Fruit fly (Drosophila melanogaster): Measurements from ENCODE around the gene CG1792.

DNA sequence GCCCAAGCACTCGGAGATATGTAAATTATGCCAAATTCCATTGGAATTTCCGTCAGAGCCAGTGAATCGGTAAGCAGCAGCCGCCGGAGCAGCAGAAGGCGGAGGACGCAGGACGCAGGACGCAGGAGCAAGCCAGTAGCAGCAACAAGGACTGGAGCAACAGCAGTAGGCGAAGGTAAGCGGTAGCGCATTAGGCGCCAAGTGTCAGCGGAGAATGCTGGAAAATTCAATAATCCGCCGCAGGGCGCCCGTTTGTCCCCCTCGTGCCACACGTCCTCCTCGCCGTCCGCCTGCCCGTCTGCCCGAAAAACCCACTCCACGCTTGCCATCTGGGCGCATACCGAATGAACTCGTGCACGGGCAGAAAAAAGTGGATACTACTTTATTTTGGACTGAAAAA lies 6.5 kb downstream of the CG1792 start:
- TF ChIP-seq spab (GFP tag; optimal IDR thresholded peaks at IDR 0.05) (no peak), CG16779 (tag; optimal IDR thresholded peaks at IDR 0.05) (no peak), Hr4 (GFP tag; optimal IDR thresholded peaks at IDR 0.05) (no peak), Hr39 (GFP tag; optimal IDR thresholded peaks at IDR 0.05) (no peak), net (GFP tag; optimal IDR thresholded peaks at IDR 0.05) (no peak), CG8119 (GFP tag; IDR thresholded peaks at IDR 0.05) (no peak), Eip75B (GFP tag; optimal IDR thresholded peaks at IDR 0.05) (no peak), esn (GFP tag; optimal IDR thresholded peaks at IDR 0.05) (no peak), fkh (GFP tag; optimal IDR thresholded peaks at IDR 0.05) (no peak), CG3032 (tag; optimal IDR thresholded peaks at IDR 0.05) (no peak), Sox15 (GFP tag; optimal IDR thresholded peaks at IDR 0.05) (no peak), Met (GFP tag; optimal IDR thresholded peaks at IDR 0.05) (no peak), CG15336 (GFP tag; IDR thresholded peaks at IDR 0.05) (no peak), CG4318 (GFP tag; optimal IDR thresholded peaks at IDR 0.05) (no peak)
